Worm (Caenorhabditis elegans): ENCODE results near the gene tmc-1.

- TF ChIP-seq F37D6.2 (tag; optimal IDR thresholded peaks at IDR 0.05) (no peak), dmd-9 (GFP tag; IDR thresholded peaks at IDR 0.05) (no peak), lin-15B (tag; optimal IDR thresholded peaks at IDR 0.05) (no peak), dpl-1 (GFP tag; optimal IDR thresholded peaks at IDR 0.05) (no peak), nhr-237 (tag; optimal IDR thresholded peaks at IDR 0.05) (no peak), dmd-8 (GFP tag; IDR thresholded peaks at IDR 0.05) (no peak)
These were observed 54.8 kb downstream of the tmc-1 start for ce11 chrX:1216833-1217232.

Measured in whole organism, L4 larva.